Fruit fly (Drosophila melanogaster) whole organism, embryonic: ENCODE data around the gene MED14.

Source experiments
- Atf3 ChIP-seq: fragments of 200-800 bp; sonication (Bioruptor generic); optimal IDR thresholded peaks from 3 replicates; lab custom pipeline; 2016; ENCODE audit warnings: missing biosample characterization, missing genetic modification characterization
- CG10147 ChIP-seq: fragments of 200-800 bp; sonication (Bioruptor generic); optimal IDR thresholded peaks from 2 replicates; lab custom pipeline; 2019; ENCODE audit warnings: missing biosample characterization, mild to moderate bottlenecking, missing genetic modification characterization, moderate library complexity
- CG10543 ChIP-seq: fragments of 200-800 bp; sonication (Bioruptor generic); optimal IDR thresholded peaks from 3 replicates; lab custom pipeline; 2017; ENCODE audit warnings: missing biosample characterization, mild to moderate bottlenecking, missing genetic modification characterization, moderate library complexity
- CG12744 ChIP-seq: fragments of 200-800 bp; sonication (Bioruptor generic); optimal IDR thresholded peaks from 2 replicates; lab custom pipeline; 2016; ENCODE audit warnings: missing biosample characterization, missing genetic modification characterization
- CG16815 ChIP-seq: fragments of 200-800 bp; sonication (Bioruptor generic); optimal IDR thresholded peaks from 3 replicates; lab custom pipeline; 2017; ENCODE audit warnings: missing biosample characterization, mild to moderate bottlenecking, missing genetic modification characterization
- CG18764 ChIP-seq: fragments of 200-800 bp; sonication (Bioruptor generic); optimal IDR thresholded peaks from 3 replicates; lab custom pipeline; 2016; ENCODE audit warnings: missing biosample characterization, missing genetic modification characterization
- CG2875 ChIP-seq: fragments of 200-800 bp; sonication (Bioruptor generic); optimal IDR thresholded peaks from 2 replicates; lab custom pipeline; 2017; ENCODE audit warnings: missing biosample characterization, mild to moderate bottlenecking, missing genetic modification characterization, missing genetic modification reagents
- CG33557 ChIP-seq: fragments of 200-800 bp; sonication (Bioruptor generic); optimal IDR thresholded peaks from 2 replicates; lab custom pipeline; 2019; ENCODE audit warnings: missing biosample characterization, mild to moderate bottlenecking, missing genetic modification characterization, moderate library complexity
- CG3726 ChIP-seq: fragments of 200-800 bp; sonication (Bioruptor generic); IDR thresholded peaks from 3 replicates; pipeline ENCODE4, ENCODE4 v1.3.6; 2022; ENCODE audit warnings: missing biosample characterization, missing genetic modification characterization
- D19A ChIP-seq: fragments of 200-800 bp; optimal IDR thresholded peaks from 3 replicates; lab custom pipeline; 2019; ENCODE audit warnings: missing biosample characterization, mild to moderate bottlenecking, missing genetic modification characterization, moderate library complexity
- Dfd ChIP-seq, 2 experiments: fragments of >200 bp; optimal IDR thresholded peaks; 2 replicates each; lab custom pipeline; 2017; ENCODE audit warnings: missing biosample characterization in 2 of 2, missing genetic modification characterization in 2 of 2
- Doc3 ChIP-seq: fragments of 200-800 bp; sonication (Bioruptor generic); IDR thresholded peaks from 3 replicates; pipeline ENCODE4 v1.3.6; 2022; ENCODE audit warnings: missing biosample characterization, missing genetic modification characterization; ENCODE audit not compliant: partially characterized antibody
- Drgx ChIP-seq: fragments of 200-800 bp; sonication (Bioruptor generic); IDR thresholded peaks from 2 replicates; pipeline ENCODE4 v1.3.6; 2022; ENCODE audit warnings: missing biosample characterization, missing genetic modification characterization
- Ets65A ChIP-seq: fragments of 200-800 bp; sonication (Bioruptor generic); peaks from one replicate; lab custom pipeline; 2016; ENCODE audit warnings: missing biosample characterization, missing genetic modification characterization
- Gsc ChIP-seq: fragments of 200-800 bp; sonication (Bioruptor generic); IDR thresholded peaks from 2 replicates; pipeline ENCODE4 v1.3.6; 2022; ENCODE audit warnings: missing biosample characterization, missing genetic modification characterization
- H2.0 ChIP-seq: fragments of 200-800 bp; sonication (Bioruptor generic); IDR thresholded peaks from 2 replicates; pipeline ENCODE4 v1.3.6; 2022; ENCODE audit warnings: missing biosample characterization, missing genetic modification characterization
- Kr ChIP-seq: fragments of 200-800 bp; sonication (Bioruptor generic); optimal IDR thresholded peaks from 2 replicates; lab custom pipeline; 2017; ENCODE audit warnings: missing biosample characterization, mild to moderate bottlenecking, missing genetic modification characterization
- Lim3 ChIP-seq: fragments of 200-800 bp; sonication (Bioruptor generic); IDR thresholded peaks from 2 replicates; pipeline ENCODE4 v1.3.6; 2022; ENCODE audit warnings: missing biosample characterization, missing genetic modification characterization
- Opbp ChIP-seq: fragments of 200-800 bp; sonication (Bioruptor generic); IDR thresholded peaks from 3 replicates; pipeline ENCODE4 v1.3.6; 2022; ENCODE audit warnings: missing biosample characterization, missing genetic modification characterization; ENCODE audit not compliant: partially characterized antibody
- PHDP ChIP-seq: fragments of 200-800 bp; sonication (Bioruptor generic); optimal IDR thresholded peaks from 3 replicates; lab custom pipeline; 2018; ENCODE audit warnings: missing biosample characterization, mild to moderate bottlenecking, missing genetic modification characterization, moderate library complexity
- Rfx ChIP-seq: fragments of 200-800 bp; sonication (Bioruptor generic); IDR thresholded peaks from 2 replicates; pipeline ENCODE4 v1.3.6; 2022; ENCODE audit warnings: missing biosample characterization, missing genetic modification characterization
- Taf1 ChIP-seq: fragments of 200-800 bp; sonication (Bioruptor generic); IDR thresholded peaks from 2 replicates; pipeline ENCODE4 v1.3.6; 2022; ENCODE audit warnings: missing biosample characterization, missing genetic modification characterization
- Trl ChIP-seq, 3 experiments: fragments of >200 bp in 2 of 3; fragments of 200-800 bp in 1 of 3; sonication (Bioruptor generic) in 1 of 3; optimal IDR thresholded peaks; 2 replicates in 1 of 3; 3 replicates in 2 of 3; lab custom pipeline; 2016 to 2017; ENCODE audit warnings: missing biosample characterization in 1 of 3, missing genetic modification characterization in 1 of 3
- ac ChIP-seq: fragments of 200-800 bp; sonication (Bioruptor generic); optimal IDR thresholded peaks from 3 replicates; lab custom pipeline; 2017; ENCODE audit warnings: missing biosample characterization, mild to moderate bottlenecking, missing genetic modification characterization
- bigmax ChIP-seq: fragments of 200-800 bp; sonication (Bioruptor generic); optimal IDR thresholded peaks from 2 replicates; lab custom pipeline; 2018; ENCODE audit warnings: missing biosample characterization, mild to moderate bottlenecking, missing genetic modification characterization
- bsh ChIP-seq, 2 experiments: fragments of 200-800 bp; sonication (Bioruptor generic); optimal IDR thresholded peaks; 2 replicates each; lab custom pipeline; 2017 to 2018; ENCODE audit warnings: mild to moderate bottlenecking in 2 of 2, missing biosample characterization in 2 of 2, missing genetic modification characterization in 2 of 2, moderate library complexity in 1 of 2
- cad ChIP-seq: fragments of >200 bp; optimal IDR thresholded peaks from 2 replicates; lab custom pipeline; 2017; ENCODE audit warnings: missing biosample characterization, missing genetic modification characterization
- chm ChIP-seq: fragments of 200-800 bp; sonication (Bioruptor generic); IDR thresholded peaks from 2 replicates; pipeline ENCODE4 v1.3.6; 2022; ENCODE audit warnings: missing biosample characterization, missing genetic modification characterization
- crol ChIP-seq: fragments of 200-800 bp; sonication (Bioruptor generic); IDR thresholded peaks from 2 replicates; pipeline ENCODE4 v1.3.6; 2022; ENCODE audit warnings: missing biosample characterization, missing genetic modification characterization
- dm ChIP-seq: fragments of 200-800 bp; sonication (Bioruptor generic); optimal IDR thresholded peaks from 3 replicates; lab custom pipeline; 2016; ENCODE audit warnings: missing biosample characterization, missing genetic modification characterization
- esg ChIP-seq: fragments of 200-800 bp; sonication (Bioruptor generic); conservative IDR thresholded peaks from 2 replicates; pipeline ENCODE4 v1.3.6; 2022; ENCODE audit warnings: missing biosample characterization, missing genetic modification characterization
- ewg ChIP-seq: fragments of 200-800 bp; sonication (Bioruptor generic); optimal IDR thresholded peaks from 3 replicates; lab custom pipeline; 2017; ENCODE audit warnings: mild to moderate bottlenecking, missing biosample characterization, missing genetic modification reagents, missing genetic modification characterization
- fd64A ChIP-seq: fragments of 200-800 bp; sonication (Bioruptor generic); optimal IDR thresholded peaks from 3 replicates; lab custom pipeline; 2018; ENCODE audit warnings: missing biosample characterization, mild to moderate bottlenecking, missing genetic modification characterization
- fru ChIP-seq: fragments of >200 bp; optimal IDR thresholded peaks from 2 replicates; lab custom pipeline; 2017
- gt ChIP-seq: fragments of 200-800 bp; sonication (Bioruptor generic); IDR thresholded peaks from 2 replicates; pipeline ENCODE4 v1.3.6; 2022; ENCODE audit warnings: missing biosample characterization, missing genetic modification characterization
- hb ChIP-seq: fragments of 200-800 bp; sonication (Bioruptor generic); IDR thresholded peaks from 3 replicates; pipeline ENCODE4 v1.3.6; 2022; ENCODE audit warnings: missing biosample characterization, missing genetic modification characterization; ENCODE audit not compliant: partially characterized antibody
- jing ChIP-seq: fragments of 200-800 bp; sonication (Bioruptor generic); optimal IDR thresholded peaks from 2 replicates; lab custom pipeline; 2018; ENCODE audit warnings: missing biosample characterization, mild to moderate bottlenecking, missing genetic modification characterization
- kah ChIP-seq: fragments of 200-800 bp; sonication (Bioruptor generic); optimal IDR thresholded peaks from 2 replicates; lab custom pipeline; 2018; ENCODE audit warnings: missing biosample characterization, mild to moderate bottlenecking, missing genetic modification characterization
- lmd ChIP-seq: fragments of 200-800 bp; sonication (Bioruptor generic); IDR thresholded peaks from 2 replicates; pipeline ENCODE4 v1.3.6; 2022; ENCODE audit warnings: missing biosample characterization, missing genetic modification characterization
- nom ChIP-seq: fragments of 200-800 bp; sonication (Bioruptor generic); optimal IDR thresholded peaks from 2 replicates; lab custom pipeline; 2017; ENCODE audit warnings: missing biosample characterization, missing genetic modification characterization, mild to moderate bottlenecking, moderate library complexity, missing genetic modification reagents
- pan ChIP-seq, 4 experiments: fragments of >200 bp in 3 of 4; fragments of 200-800 bp in 1 of 4; sonication (Bioruptor generic) in 1 of 4; optimal IDR thresholded peaks in 3 of 4; IDR thresholded peaks in 1 of 4; 2 replicates each; pipeline versions ENCODE4 v1.3.6 to Lab custom; 2017 to 2022; ENCODE audit warnings: missing biosample characterization in 2 of 4, missing genetic modification characterization in 2 of 4, mixed read lengths in 1 of 4
- peb ChIP-seq: fragments of 200-800 bp; sonication (Bioruptor generic); IDR thresholded peaks from 2 replicates; pipeline ENCODE4 v1.3.6; 2022; ENCODE audit warnings: missing biosample characterization, missing genetic modification characterization
- pum ChIP-seq: fragments of 200-800 bp; sonication (Bioruptor generic); optimal IDR thresholded peaks from 2 replicates; lab custom pipeline; 2016; ENCODE audit warnings: missing biosample characterization, missing genetic modification characterization
- salm ChIP-seq: fragments of 200-800 bp; sonication (Bioruptor generic); optimal IDR thresholded peaks from 2 replicates; lab custom pipeline; 2018; ENCODE audit warnings: missing biosample characterization, mild to moderate bottlenecking, missing genetic modification characterization
- sim ChIP-seq: fragments of 200-800 bp; sonication (Bioruptor generic); IDR thresholded peaks from 2 replicates; pipeline ENCODE4 v1.3.6; 2022; ENCODE audit warnings: missing biosample characterization, missing genetic modification characterization
- sima ChIP-seq: fragments of 200-800 bp; sonication (Bioruptor generic); optimal IDR thresholded peaks from 2 replicates; lab custom pipeline; 2016; ENCODE audit warnings: missing biosample characterization, missing genetic modification characterization
- slp2 ChIP-seq: fragments of 200-800 bp; sonication (Bioruptor generic); optimal IDR thresholded peaks from 2 replicates; lab custom pipeline; 2016; ENCODE audit warnings: missing biosample characterization, missing genetic modification characterization
- vvl ChIP-seq: fragments of 200-800 bp; sonication (Bioruptor generic); IDR thresholded peaks from 2 replicates; pipeline ENCODE4 v1.3.6; 2022; ENCODE audit warnings: missing biosample characterization, missing genetic modification characterization
- zen ChIP-seq: fragments of 200-800 bp; sonication (Bioruptor generic); optimal IDR thresholded peaks from 3 replicates; lab custom pipeline; 2018; ENCODE audit warnings: missing biosample characterization, mild to moderate bottlenecking, missing genetic modification characterization, moderate library complexity

MED14 gene

DNA sequence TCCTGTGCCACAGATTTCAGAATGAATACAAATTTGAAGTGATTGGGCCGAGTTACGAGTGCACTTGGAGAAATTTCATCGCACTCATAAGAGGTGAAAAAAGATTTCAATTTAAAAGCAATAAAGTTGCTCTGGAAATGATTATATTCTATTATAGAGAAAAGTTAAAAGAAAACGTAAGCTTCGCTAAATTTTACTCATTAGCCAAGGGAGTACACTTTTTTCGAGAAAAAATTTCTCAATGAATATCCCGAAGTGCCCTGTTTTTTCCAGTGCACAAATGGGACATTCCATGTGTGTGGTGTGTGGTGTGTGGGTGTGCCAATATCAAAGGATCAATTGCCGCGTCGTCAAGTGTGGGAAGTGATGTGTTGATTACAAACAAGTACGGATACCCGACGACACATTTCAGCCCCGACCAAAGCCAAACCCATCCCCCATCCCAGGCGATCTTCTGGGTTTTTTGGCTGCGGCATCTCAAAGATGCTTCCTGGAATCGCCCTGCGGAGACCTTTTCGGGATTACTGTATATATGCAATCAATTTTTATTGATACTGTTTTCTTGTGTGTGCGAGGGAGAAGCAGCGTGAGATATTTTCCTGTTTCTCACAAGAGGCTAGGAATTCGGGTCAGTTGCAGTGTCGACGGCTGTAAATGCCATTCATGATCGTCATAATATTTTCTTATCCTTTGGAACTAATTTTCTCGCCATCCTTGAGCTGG lies 20.7 kb downstream of the MED14 start (continued):
- TF ChIP-seq CG33557, result peak; percentile 24
- TF ChIP-seq pum (GFP tag; lab: Kevin White, UChicago), result peak; percentile 39
- no peak for TF ChIP-seq fd64A
- TF ChIP-seq gt (GFP tag; lab: Robert Waterston, UW), result no peak
- no peak for TF ChIP-seq bigmax (GFP tag; lab: Kevin White, UChicago)
- TF ChIP-seq CG2875 (GFP tag; lab: Kevin White, UChicago), result peak; percentile 40
- TF ChIP-seq sima (GFP tag; lab: Kevin White, UChicago), result no peak
- no peak for TF ChIP-seq Doc3 (GFP tag; lab: Robert Waterston, UW)
- 0 out of 2 replicates have a peak, but pooled peaks have one; percentile 23 for TF ChIP-seq Gsc
- TF ChIP-seq Trl (optimal IDR thresholded peaks at IDR 0.05; lab: Kevin White, UChicago), result no peak
- TF ChIP-seq Trl (GFP tag; optimal IDR thresholded peaks at IDR 0.05; lab: Kevin White, UChicago), result peak; percentile 25
- TF ChIP-seq slp2 (GFP tag; lab: Kevin White, UChicago), result no peak
- TF ChIP-seq vvl (GFP tag; lab: Robert Waterston, UW), result peak; percentile 67; the same call in 1 of the 2 replicates
- no peak for TF ChIP-seq salm (tag; lab: Kevin White, UChicago)
- TF ChIP-seq PHDP (tag; lab: Kevin White, UChicago), result peak; percentile 28
- no peak; the same call in 1 of the 2 replicates for TF ChIP-seq Rfx (GFP tag; lab: Robert Waterston, UW)
- no peak for TF ChIP-seq Dfd (GFP tag; optimal IDR thresholded peaks at IDR 0.05; lab: Kevin White, UChicago)
- no peak for TF ChIP-seq kah (GFP tag; lab: Kevin White, UChicago)
- no peak for TF ChIP-seq pan (optimal IDR thresholded peaks at IDR 0.05; lab: Kevin White, UChicago)
- TF ChIP-seq pan (GFP tag; optimal IDR thresholded peaks at IDR 0.05 in 1 of 2, IDR thresholded peaks at IDR 0.05 in 1 of 2), result peak in 1 of 2 experiments; percentile 26
- peak; percentile 45; the same call in 1 of the 2 replicates for TF ChIP-seq sim (GFP tag; lab: Robert Waterston, UW)
- no peak for TF ChIP-seq Opbp
- no peak for TF ChIP-seq Drgx (GFP tag; lab: Robert Waterston, UW)
- peak; percentile 47 for TF ChIP-seq Kr (GFP tag; lab: Kevin White, UChicago)
- TF ChIP-seq zen (tag; lab: Kevin White, UChicago), result peak; percentile 82
- TF ChIP-seq Atf3 (GFP tag; lab: Kevin White, UChicago), result peak; percentile 9
- TF ChIP-seq D19A (tag; lab: Kevin White, UChicago), result peak; percentile 61
- no peak for TF ChIP-seq cad (GFP tag; lab: Kevin White, UChicago)
- no peak for TF ChIP-seq CG3726 (GFP tag; lab: Robert Waterston, UW)
- peak; percentile 5 for TF ChIP-seq jing
- TF ChIP-seq hb (GFP tag; lab: Robert Waterston, UW), result no peak
- no peak for TF ChIP-seq peb (GFP tag; lab: Robert Waterston, UW)
- TF ChIP-seq CG12744 (GFP tag; lab: Kevin White, UChicago), result no peak
- TF ChIP-seq CG16815 (GFP tag; lab: Kevin White, UChicago), result peak; percentile 55
- peak; percentile 49 for TF ChIP-seq CG18764 (GFP tag; lab: Kevin White, UChicago)
- peak in 1 of 2 experiments; percentile 58 for TF ChIP-seq bsh (GFP tag; optimal IDR thresholded peaks at IDR 0.05; lab: Kevin White, UChicago)
- 0 out of 2 replicates have a peak, but pooled peaks have one; percentile 6 for TF ChIP-seq chm (GFP tag; lab: Robert Waterston, UW)
- TF ChIP-seq lmd (GFP tag; lab: Robert Waterston, UW), result peak; percentile 54; the same call in 1 of the 2 replicates
- no peak for TF ChIP-seq fru (lab: Kevin White, UChicago)
- TF ChIP-seq dm (GFP tag; lab: Kevin White, UChicago), result no peak
- no peak for TF ChIP-seq Taf1
- no peak for TF ChIP-seq CG10543
- TF ChIP-seq esg, result no peak
- TF ChIP-seq CG10147 (GFP tag; lab: Kevin White, UChicago), result no peak
- peak; percentile 27 for TF ChIP-seq ewg (GFP tag; lab: Kevin White, UChicago)
- TF ChIP-seq H2.0 (GFP tag; lab: Robert Waterston, UW), result no peak
- TF ChIP-seq crol (GFP tag; lab: Robert Waterston, UW), result 0 out of 2 replicates have a peak, but pooled peaks have one; percentile 7
- no peak for TF ChIP-seq nom (GFP tag; lab: Kevin White, UChicago)
- TF ChIP-seq Ets65A (GFP tag; lab: Kevin White, UChicago), result peak; percentile 85
- no peak for TF ChIP-seq Lim3
- peak; percentile 77 for TF ChIP-seq ac (GFP tag; lab: Kevin White, UChicago)
